Worm (Caenorhabditis elegans): ENCODE data around the gene C08B6.5.

Gene C08B6.5

ce11 chrV:10075441-10075840 is 42.1 kb upstream of the C08B6.5 start, which contains the start of gene F57A8.7:
TSS of gene F57A8.7 (plus strand) at chrV:10075741.
- TF ChIP-seq nhr-237 (tag; optimal IDR thresholded peaks at IDR 0.05) (no peak), ztf-1 (GFP tag; conservative IDR thresholded peaks at IDR 0.05) (no peak), unc-62 (GFP tag; optimal IDR thresholded peaks at IDR 0.05) (no peak), F13H6.1 (tag; optimal IDR thresholded peaks at IDR 0.05) (no peak), nhr-11 (tag; optimal IDR thresholded peaks at IDR 0.05) (no peak), ztf-4 (tag; optimal IDR thresholded peaks at IDR 0.05) (no peak), blmp-1 (tag; optimal IDR thresholded peaks at IDR 0.05; ENCODE audit: insufficient read depth) (no peak), sem-4 (tag; optimal IDR thresholded peaks at IDR 0.05) (no peak), elt-1 (tag; optimal IDR thresholded peaks at IDR 0.05) (no peak), skn-1 (tag; optimal IDR thresholded peaks at IDR 0.05) (no peak), elt-3 (tag; optimal IDR thresholded peaks at IDR 0.05) (no peak), nhr-25 (tag; optimal IDR thresholded peaks at IDR 0.05) (no peak), ama-1 (optimal IDR thresholded peaks at IDR 0.05) (no peak), nhr-10 (tag; optimal IDR thresholded peaks at IDR 0.05) (no peak), nhr-77 (tag; optimal IDR thresholded peaks at IDR 0.05) (no peak), nhr-6 (tag; optimal IDR thresholded peaks at IDR 0.05) (no peak), mdl-1 (tag; optimal IDR thresholded peaks at IDR 0.05) (no peak), nhr-12 (tag; optimal IDR thresholded peaks at IDR 0.05) (no peak), alr-1 (tag; optimal IDR thresholded peaks at IDR 0.05) (no peak), mbf-1 (tag; optimal IDR thresholded peaks at IDR 0.05) (no peak)

ce11 chrV:10078244-10078643 is 39.3 kb upstream of the C08B6.5 start, which contains the start of gene R04B5.1:
TSS of gene R04B5.1 (minus strand) at chrV:10078344.
- no peak for TF ChIP-seq unc-39 (tag; optimal IDR thresholded peaks at IDR 0.05)

- TF ChIP-seq alr-1 (tag; optimal IDR thresholded peaks at IDR 0.05) (no peak), peb-1 (tag; optimal IDR thresholded peaks at IDR 0.05) (no peak), ama-1 (optimal IDR thresholded peaks at IDR 0.05) (no peak), ztf-1 (GFP tag; conservative IDR thresholded peaks at IDR 0.05) (no peak)
Measured at ce11 chrV:10080905-10081304, 36.7 kb upstream of the C08B6.5 start.

- no peak for TF ChIP-seq C34F6.9 (tag; optimal IDR thresholded peaks at IDR 0.05)
- TF ChIP-seq mab-5 (tag; optimal IDR thresholded peaks at IDR 0.05), result no peak
- TF ChIP-seq unc-39 (tag; optimal IDR thresholded peaks at IDR 0.05), result no peak
- TF ChIP-seq nhr-21 (tag; optimal IDR thresholded peaks at IDR 0.05), result no peak
- TF ChIP-seq nhr-23 (tag; optimal IDR thresholded peaks at IDR 0.05), result no peak
- TF ChIP-seq aly-2 (tag; optimal IDR thresholded peaks at IDR 0.05), result no peak
- no peak for TF ChIP-seq ceh-16 (tag; optimal IDR thresholded peaks at IDR 0.05)
- TF ChIP-seq snpc-4 (tag; optimal IDR thresholded peaks at IDR 0.05), result no peak
- TF ChIP-seq nhr-6 (tag; optimal IDR thresholded peaks at IDR 0.05), result no peak
- TF ChIP-seq mbf-1 (tag; optimal IDR thresholded peaks at IDR 0.05), result no peak
- TF ChIP-seq nhr-12 (tag; optimal IDR thresholded peaks at IDR 0.05), result no peak
- TF ChIP-seq lin-11 (tag; optimal IDR thresholded peaks at IDR 0.05), result no peak
- TF ChIP-seq zag-1 (tag; optimal IDR thresholded peaks at IDR 0.05), result no peak
- no peak for TF ChIP-seq R02D3.7 (tag; optimal IDR thresholded peaks at IDR 0.05)
- TF ChIP-seq sma-9 (GFP tag; optimal IDR thresholded peaks at IDR 0.05), result no peak
- no peak for TF ChIP-seq sma-9 (tag; optimal IDR thresholded peaks at IDR 0.05)
- no peak for TF ChIP-seq fos-1 (tag; optimal IDR thresholded peaks at IDR 0.05)
- no peak for TF ChIP-seq mdl-1 (tag; optimal IDR thresholded peaks at IDR 0.05)
Measured at ce11 chrV:10081636-10082035, 35.9 kb upstream of the C08B6.5 start, which contains the start of gene nhr-205. TSS of gene nhr-205 (minus strand) at chrV:10081776.

- TF ChIP-seq F13H6.1 (tag; optimal IDR thresholded peaks at IDR 0.05), result no peak
- TF ChIP-seq crh-2 (tag; optimal IDR thresholded peaks at IDR 0.05), result peak; percentile 45
- TF ChIP-seq skn-1 (tag; optimal IDR thresholded peaks at IDR 0.05), result peak; percentile 2
- no peak for TF ChIP-seq R02D3.7 (tag; optimal IDR thresholded peaks at IDR 0.05)
- no peak for TF ChIP-seq snpc-4 (tag; optimal IDR thresholded peaks at IDR 0.05)
- no peak for TF ChIP-seq ztf-4 (tag; optimal IDR thresholded peaks at IDR 0.05)
- no peak for TF ChIP-seq fos-1 (tag; optimal IDR thresholded peaks at IDR 0.05)
- TF ChIP-seq mab-5 (tag; optimal IDR thresholded peaks at IDR 0.05), result no peak
- TF ChIP-seq ztf-1 (GFP tag; conservative IDR thresholded peaks at IDR 0.05), result no peak
- TF ChIP-seq ZK546.5 (tag; optimal IDR thresholded peaks at IDR 0.05), result no peak
- no peak for TF ChIP-seq nhr-129 (tag; optimal IDR thresholded peaks at IDR 0.05)
- no peak for TF ChIP-seq Y55F3AM.14 (GFP tag; optimal IDR thresholded peaks at IDR 0.05)
- peak; percentile 24 for TF ChIP-seq unc-55 (GFP tag; optimal IDR thresholded peaks at IDR 0.05)
- no peak for TF ChIP-seq mdl-1 (tag; optimal IDR thresholded peaks at IDR 0.05)
- TF ChIP-seq alr-1 (tag; optimal IDR thresholded peaks at IDR 0.05), result no peak
- TF ChIP-seq aly-2 (tag; optimal IDR thresholded peaks at IDR 0.05), result no peak
- no peak for TF ChIP-seq blmp-1 (tag; optimal IDR thresholded peaks at IDR 0.05; ENCODE audit: insufficient read depth)
- TF ChIP-seq nhr-6 (tag; optimal IDR thresholded peaks at IDR 0.05), result no peak
- TF ChIP-seq nhr-77 (tag; optimal IDR thresholded peaks at IDR 0.05), result no peak
- peak; percentile 29 for TF ChIP-seq sma-9 (GFP tag; optimal IDR thresholded peaks at IDR 0.05)
- no peak for TF ChIP-seq sma-9 (tag; optimal IDR thresholded peaks at IDR 0.05)
Measured at ce11 chrV:10083999-10084468, 33.5 kb upstream of the C08B6.5 start, which contains the start of gene nhr-12. TSS of gene nhr-12 (minus strand) at chrV:10084049.

Data from whole organism, L2 larva.